Fruit fly (Drosophila melanogaster) whole organism, prepupa: ENCODE results near the gene CG10098.
A peak's percentile ranks its signal among the peaks of the same experiment; 100 is the strongest.

Experiments used
- CG10669 ChIP-seq: fragments of 200-800 bp; sonication (Bioruptor generic); optimal IDR thresholded peaks from 3 replicates; lab custom pipeline; 2018; ENCODE audit warnings: missing biosample characterization, mild to moderate bottlenecking, missing genetic modification characterization, moderate library complexity
- CG32006 ChIP-seq: fragments of 200-800 bp; sonication (Bioruptor generic); optimal IDR thresholded peaks from 3 replicates; lab custom pipeline; 2017; ENCODE audit warnings: missing biosample characterization, mild to moderate bottlenecking, missing genetic modification characterization
- Sox102F ChIP-seq: fragments of 200-800 bp; sonication (Bioruptor generic); optimal IDR thresholded peaks from 2 replicates; lab custom pipeline; 2016; ENCODE audit warnings: missing biosample characterization, mild to moderate bottlenecking, missing genetic modification characterization
- Sox15 ChIP-seq: fragments of 200-800 bp; sonication (Bioruptor generic); optimal IDR thresholded peaks from 3 replicates; lab custom pipeline; 2016; ENCODE audit warnings: missing biosample characterization, missing genetic modification characterization
- esn ChIP-seq: fragments of 200-800 bp; sonication (Bioruptor generic); optimal IDR thresholded peaks from 2 replicates; lab custom pipeline; 2016; ENCODE audit warnings: missing biosample characterization, mild to moderate bottlenecking, missing genetic modification characterization, moderate library complexity
- spab ChIP-seq: fragments of 200-800 bp; sonication (Bioruptor generic); optimal IDR thresholded peaks from 2 replicates; lab custom pipeline; 2017; ENCODE audit warnings: missing biosample characterization, mild to moderate bottlenecking, missing genetic modification characterization, missing genetic modification reagents
- svp ChIP-seq: fragments of 200-800 bp; sonication (Bioruptor generic); peaks from one replicate; lab custom pipeline; 2016; ENCODE audit warnings: missing biosample characterization, missing genetic modification characterization

DNA sequence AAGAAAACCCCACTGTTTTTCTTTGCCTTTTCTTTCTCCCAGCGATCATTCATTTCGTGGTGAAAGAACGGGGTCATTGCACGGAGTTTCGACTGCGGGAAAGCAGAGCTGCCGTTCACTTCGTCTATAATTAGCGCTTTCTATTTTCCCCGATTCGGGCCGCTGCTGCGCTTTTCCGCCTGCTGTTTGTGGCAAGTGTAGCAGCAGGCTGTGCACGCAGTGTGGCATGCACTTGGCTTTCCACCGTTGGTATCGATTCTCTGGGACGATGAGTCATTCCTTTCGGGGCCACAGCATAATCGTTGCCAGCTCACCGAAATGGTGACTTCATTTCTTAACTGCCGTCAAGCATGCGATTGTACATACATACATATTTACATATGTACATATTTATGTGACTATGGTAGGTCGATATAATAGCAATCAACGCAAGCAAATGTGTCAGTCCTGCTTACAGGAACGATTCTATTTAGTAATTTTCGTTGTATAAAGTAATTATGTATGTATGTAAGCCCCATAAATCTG is 35.4 kb upstream of the CG10098 start:
- TF ChIP-seq svp (GFP tag; lab: Kevin White, UChicago) (peak; percentile 57), Sox102F (GFP tag; lab: Kevin White, UChicago) (no peak), CG32006 (GFP tag; lab: Kevin White, UChicago) (no peak), esn (GFP tag; lab: Kevin White, UChicago) (no peak), spab (GFP tag; lab: Kevin White, UChicago) (no peak), Sox15 (no peak), CG10669 (no peak)
